Worm (Caenorhabditis elegans) whole organism, mixed stage, embryonic: ENCODE data around the gene clec-231.

Experiments
- M03D4.4 ChIP-seq: sonication (generic microtip); optimal IDR thresholded peaks from 2 replicates; lab custom pipeline; 2017; ENCODE audit warnings: mild to moderate bottlenecking, missing genetic modification characterization, missing compliant biosample characterization
- bed-3 ChIP-seq: fragments of 200-800 bp; sonication (Bioruptor generic); optimal IDR thresholded peaks from 3 replicates; lab custom pipeline; 2018; ENCODE audit warnings: mild to moderate bottlenecking, missing genetic modification characterization, moderate library complexity, missing compliant biosample characterization
- blmp-1 ChIP-seq: fragments of 150-350 bp; optimal IDR thresholded peaks from 2 replicates; lab custom pipeline; 2014; ENCODE audit warnings: missing biosample characterization, missing genetic modification characterization
- ceh-39 ChIP-seq: fragments of 150-350 bp; optimal IDR thresholded peaks from 2 replicates; lab custom pipeline; 2014; ENCODE audit warnings: missing biosample characterization, missing genetic modification characterization
- ceh-43 ChIP-seq: fragments of 200-800 bp; sonication (Bioruptor generic); optimal IDR thresholded peaks from 2 replicates; lab custom pipeline; 2018; ENCODE audit warnings: mild to moderate bottlenecking, missing genetic modification characterization, moderate library complexity, missing compliant biosample characterization
- ceh-83 ChIP-seq: fragments of 200-800 bp; sonication (Bioruptor generic); optimal IDR thresholded peaks from 2 replicates; lab custom pipeline; 2018; ENCODE audit warnings: mild to moderate bottlenecking, missing genetic modification characterization, missing compliant biosample characterization
- ces-1 ChIP-seq: fragments of 150-350 bp; optimal IDR thresholded peaks from 2 replicates; lab custom pipeline; 2014; ENCODE audit warnings: missing biosample characterization, missing genetic modification reagents, missing genetic modification characterization
- cnd-1 ChIP-seq: fragments of 200-800 bp; sonication (Bioruptor generic); optimal IDR thresholded peaks from 2 replicates; lab custom pipeline; 2018; ENCODE audit warnings: mild to moderate bottlenecking, missing genetic modification characterization, missing compliant biosample characterization
- drap-1 ChIP-seq: fragments of 200-800 bp; sonication (Bioruptor generic); optimal IDR thresholded peaks from 3 replicates; lab custom pipeline; 2018; ENCODE audit warnings: mild to moderate bottlenecking, missing genetic modification characterization, missing compliant biosample characterization
- elt-1 ChIP-seq: sonication (generic microtip); optimal IDR thresholded peaks from 2 replicates; lab custom pipeline; 2017; ENCODE audit warnings: missing genetic modification characterization, mild to moderate bottlenecking, missing compliant biosample characterization, antibody characterized with exemption, moderate library complexity, borderline replicate concordance; ENCODE audit not compliant: insufficient read depth
- flh-1 ChIP-seq: fragments of 200-800 bp; sonication (Bioruptor generic); optimal IDR thresholded peaks from 2 replicates; lab custom pipeline; 2018; ENCODE audit warnings: mild to moderate bottlenecking, missing genetic modification characterization, moderate library complexity, missing compliant biosample characterization
- ham-2 ChIP-seq: fragments of 200-800 bp; sonication (Bioruptor generic); optimal IDR thresholded peaks from 2 replicates; lab custom pipeline; 2018; ENCODE audit warnings: mild to moderate bottlenecking, missing genetic modification characterization, missing compliant biosample characterization
- hlh-1 ChIP-seq: fragments of 150-350 bp; optimal IDR thresholded peaks from 2 replicates; lab custom pipeline; 2014; ENCODE audit warnings: missing biosample characterization, missing genetic modification reagents, missing genetic modification characterization
- lin-13 ChIP-seq: fragments of 150-350 bp; optimal IDR thresholded peaks from 2 replicates; lab custom pipeline; 2014; ENCODE audit warnings: missing biosample characterization, missing genetic modification characterization
- lin-32 ChIP-seq: fragments of 200-800 bp; sonication (Bioruptor generic); optimal IDR thresholded peaks from 2 replicates; lab custom pipeline; 2018; ENCODE audit warnings: mild to moderate bottlenecking, missing genetic modification characterization, missing compliant biosample characterization
- lsy-2 ChIP-seq: fragments of 150-350 bp; optimal IDR thresholded peaks from 2 replicates; lab custom pipeline; 2014; ENCODE audit warnings: missing biosample characterization, missing genetic modification characterization
- mab-5 ChIP-seq: fragments of 150-350 bp; optimal IDR thresholded peaks from 2 replicates; lab custom pipeline; 2014; ENCODE audit warnings: missing biosample characterization, missing genetic modification characterization
- mep-1 ChIP-seq: fragments of 150-350 bp; optimal IDR thresholded peaks from 2 replicates; lab custom pipeline; 2017; ENCODE audit warnings: missing biosample characterization, missing genetic modification reagents, missing genetic modification characterization, inconsistent platforms
- mls-2 ChIP-seq: sonication (generic microtip); optimal IDR thresholded peaks from 2 replicates; lab custom pipeline; 2016; ENCODE audit warnings: mild to moderate bottlenecking, missing genetic modification characterization, moderate library complexity, missing compliant biosample characterization
- nhr-2 ChIP-seq: fragments of 150-350 bp; optimal IDR thresholded peaks from 2 replicates; lab custom pipeline; 2014; ENCODE audit warnings: missing biosample characterization, missing genetic modification characterization
- nhr-237 ChIP-seq: fragments of 150-350 bp; optimal IDR thresholded peaks from 2 replicates; lab custom pipeline; 2014; ENCODE audit warnings: missing biosample characterization, missing genetic modification characterization
- nhr-28 ChIP-seq: fragments of 150-350 bp; optimal IDR thresholded peaks from 2 replicates; lab custom pipeline; 2014; ENCODE audit warnings: missing biosample characterization, missing genetic modification characterization
- nhr-76 ChIP-seq: sonication (generic microtip); optimal IDR thresholded peaks from 2 replicates; lab custom pipeline; 2017; ENCODE audit warnings: missing biosample characterization, missing genetic modification characterization
- pha-4 ChIP-seq: fragments of 150-350 bp; optimal IDR thresholded peaks from 2 replicates; lab custom pipeline; 2018; ENCODE audit warnings: missing biosample characterization, missing genetic modification reagents, missing genetic modification characterization
- sem-2 ChIP-seq: fragments of 200-800 bp; sonication (Bioruptor generic); optimal IDR thresholded peaks from 2 replicates; lab custom pipeline; 2018; ENCODE audit warnings: mild to moderate bottlenecking, missing genetic modification characterization, missing compliant biosample characterization
- snpc-4 ChIP-seq: fragments of 150-350 bp; optimal IDR thresholded peaks from 2 replicates; lab custom pipeline; 2014; ENCODE audit warnings: missing biosample characterization, missing genetic modification characterization
- sptf-1 ChIP-seq: sonication (generic microtip); optimal IDR thresholded peaks from 2 replicates; lab custom pipeline; 2017; ENCODE audit warnings: mild to moderate bottlenecking, missing genetic modification characterization, moderate library complexity, missing compliant biosample characterization
- tbx-8 ChIP-seq: fragments of 200-800 bp; sonication (Bioruptor generic); optimal IDR thresholded peaks from 2 replicates; lab custom pipeline; 2018; ENCODE audit warnings: mild to moderate bottlenecking, missing genetic modification characterization, moderate library complexity, missing compliant biosample characterization
- unc-120 ChIP-seq: sonication (generic microtip); optimal IDR thresholded peaks from 2 replicates; lab custom pipeline; 2017; ENCODE audit warnings: missing genetic modification characterization, missing compliant biosample characterization; ENCODE audit not compliant: poor library complexity, severe bottlenecking
- unc-39 ChIP-seq: fragments of 150-350 bp; optimal IDR thresholded peaks from 2 replicates; lab custom pipeline; 2014; ENCODE audit warnings: missing biosample characterization, missing genetic modification characterization
- ztf-11 ChIP-seq: fragments of 150-350 bp; optimal IDR thresholded peaks from 2 replicates; lab custom pipeline; 2014; ENCODE audit warnings: missing biosample characterization, missing genetic modification characterization

The clec-231 gene

ce11 chrV:15379817-15380216 is 29.3 kb upstream of the clec-231 start, which contains the start of gene srh-251:
srh-251 (minus strand) TSS chrV:15379917.
- TF ChIP-seq lin-13 (no peak), ces-1 (GFP tag; lab: Kevin White, UChicago) (no peak), mep-1 (tag; lab: Kevin White, UChicago) (no peak)

DNA sequence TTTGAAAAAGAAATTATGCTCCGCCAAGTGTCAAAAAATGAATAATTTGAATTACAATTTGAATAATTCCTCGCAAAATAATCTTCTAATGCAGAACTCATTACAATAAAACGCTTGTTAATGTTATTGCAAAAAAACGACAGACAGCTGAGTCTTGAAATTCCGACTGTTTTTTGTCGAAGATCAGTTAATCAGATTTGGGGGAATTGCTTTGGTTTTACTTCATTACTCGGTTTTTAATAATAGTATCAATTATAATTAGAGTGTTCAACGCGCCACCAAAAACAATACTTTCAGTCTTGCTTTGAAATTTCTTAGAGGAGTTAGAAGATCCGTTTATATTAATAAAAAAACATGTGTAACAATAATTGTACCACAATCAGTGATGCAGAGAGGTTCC is 27.4 kb upstream of the clec-231 start, which contains the start of gene srh-122:
TSS of gene srh-122 (minus strand) at position 101 of the 400 bp plus-strand sequence.
- TF ChIP-seq sem-2 (GFP tag; lab: Kevin White, UChicago): no peak
- no peak for TF ChIP-seq snpc-4 (tag; lab: Kevin White, UChicago)
- TF ChIP-seq nhr-28: no peak
- TF ChIP-seq nhr-237 (tag; lab: Kevin White, UChicago): no peak
- no peak for TF ChIP-seq nhr-76 (tag; lab: Kevin White, UChicago)
- TF ChIP-seq unc-39 (tag; lab: Kevin White, UChicago): no peak
- TF ChIP-seq ceh-43 (GFP tag; lab: Kevin White, UChicago): no peak
- TF ChIP-seq lin-32 (GFP tag; lab: Kevin White, UChicago): no peak
- no peak for TF ChIP-seq mab-5 (tag; lab: Kevin White, UChicago)
- no peak for TF ChIP-seq ceh-39 (tag; lab: Kevin White, UChicago)
- TF ChIP-seq cnd-1 (tag; lab: Kevin White, UChicago): no peak
- TF ChIP-seq mep-1 (tag; lab: Kevin White, UChicago): no peak

- TF ChIP-seq sptf-1 (tag; lab: Kevin White, UChicago) (no peak), pha-4 (tag; lab: Kevin White, UChicago) (no peak), nhr-28 (no peak), snpc-4 (tag; lab: Kevin White, UChicago) (no peak), mep-1 (tag; lab: Kevin White, UChicago) (no peak), lin-13 (no peak), nhr-2 (tag; lab: Kevin White, UChicago) (no peak), bed-3 (GFP tag; lab: Kevin White, UChicago) (no peak), sem-2 (GFP tag; lab: Kevin White, UChicago) (no peak)
Measured at ce11 chrV:15376223-15376622, 25.7 kb upstream of the clec-231 start, which contains the start of gene srh-52. srh-52 (minus strand) TSS chrV:15376323.

DNA sequence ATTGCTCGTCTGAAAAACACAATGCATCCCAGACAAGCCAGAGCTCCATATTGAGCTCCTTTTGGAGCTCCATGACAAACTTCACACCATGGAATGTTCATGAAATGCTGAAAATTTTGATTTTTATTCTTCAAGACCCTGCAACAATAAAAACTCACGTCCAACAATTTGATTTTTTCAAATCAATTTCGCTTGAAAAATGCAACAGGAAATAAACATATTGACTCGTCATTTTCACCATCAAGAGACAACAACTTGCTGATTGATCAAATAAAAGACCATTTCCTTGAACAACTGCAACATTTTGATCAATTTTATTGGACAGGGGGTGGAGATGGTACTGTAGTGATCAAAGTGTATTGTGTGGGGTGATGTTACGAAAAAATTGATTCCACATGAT is 19.2 kb upstream of the clec-231 start, which contains the start of gene nhr-269:
TSS of gene nhr-269 (minus strand) at position 101 of the 400 bp plus-strand sequence.
- TF ChIP-seq cnd-1 (tag; lab: Kevin White, UChicago) (no peak), mab-5 (tag; lab: Kevin White, UChicago) (no peak), blmp-1 (tag; lab: Kevin White, UChicago) (no peak), lin-32 (GFP tag; lab: Kevin White, UChicago) (no peak), snpc-4 (tag; lab: Kevin White, UChicago) (no peak), pha-4 (tag; lab: Kevin White, UChicago) (no peak), unc-39 (tag; lab: Kevin White, UChicago) (no peak), ceh-43 (GFP tag; lab: Kevin White, UChicago) (no peak), flh-1 (GFP tag; lab: Kevin White, UChicago) (no peak), lin-13 (no peak), bed-3 (GFP tag; lab: Kevin White, UChicago) (no peak), nhr-28 (no peak), ztf-11 (tag; lab: Kevin White, UChicago) (no peak), ces-1 (GFP tag; lab: Kevin White, UChicago) (no peak), ceh-83 (GFP tag; lab: Kevin White, UChicago) (no peak), mls-2 (tag; lab: Kevin White, UChicago) (no peak), nhr-237 (tag; lab: Kevin White, UChicago) (no peak)

- TF ChIP-seq nhr-28 (no peak), snpc-4 (tag; lab: Kevin White, UChicago) (no peak)
Measured at ce11 chrV:15367770-15368169, 17.3 kb upstream of the clec-231 start.

DNA sequence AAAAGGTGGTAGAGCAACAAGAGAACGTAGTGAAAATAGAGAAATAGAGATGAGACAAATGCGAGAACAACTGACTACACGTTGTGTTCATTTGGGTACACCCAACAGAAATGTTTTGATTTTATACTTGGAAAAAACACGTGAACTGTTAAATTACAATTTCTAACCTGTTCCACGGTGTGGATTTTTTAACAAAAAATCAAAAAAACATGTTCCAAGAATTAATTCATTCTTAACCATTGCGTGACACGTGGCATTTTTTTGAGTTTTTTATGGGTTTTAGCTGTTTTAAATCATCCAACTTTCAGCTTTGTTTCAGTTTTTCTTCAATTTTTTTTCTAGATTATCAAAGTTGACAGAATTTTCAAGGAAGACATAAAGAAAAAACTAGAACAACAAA is 10.9 kb upstream of the clec-231 start, which contains the start of gene ech-1.1:
TSS of gene ech-1.1 (minus strand) at position 101 of the 400 bp plus-strand sequence.
- peak; percentile 32 for TF ChIP-seq hlh-1

ce11 chrV:15354648-15355047 is 4.1 kb upstream of the clec-231 start, which contains the start of gene C29F3.7:
C29F3.7 (plus strand) TSS chrV:15354901.
- no peak for TF ChIP-seq cnd-1 (tag; lab: Kevin White, UChicago)
- TF ChIP-seq mls-2 (tag; lab: Kevin White, UChicago): no peak
- TF ChIP-seq lin-13: no peak
- no peak for TF ChIP-seq elt-1 (tag; lab: Kevin White, UChicago)
- TF ChIP-seq ztf-11 (tag; lab: Kevin White, UChicago): no peak
- TF ChIP-seq snpc-4 (tag; lab: Kevin White, UChicago): no peak
- no peak for TF ChIP-seq unc-120
- TF ChIP-seq flh-1 (GFP tag; lab: Kevin White, UChicago): no peak
- no peak for TF ChIP-seq ham-2
- TF ChIP-seq drap-1: no peak
- no peak for TF ChIP-seq ceh-83 (GFP tag; lab: Kevin White, UChicago)
- TF ChIP-seq sem-2 (GFP tag; lab: Kevin White, UChicago): no peak
- TF ChIP-seq ces-1 (GFP tag; lab: Kevin White, UChicago): no peak
- TF ChIP-seq nhr-237 (tag; lab: Kevin White, UChicago): no peak
- no peak for TF ChIP-seq M03D4.4 (tag; lab: Kevin White, UChicago)
- TF ChIP-seq lsy-2 (tag; lab: Kevin White, UChicago): no peak
- no peak for TF ChIP-seq tbx-8
- TF ChIP-seq nhr-76 (tag; lab: Kevin White, UChicago): no peak
- TF ChIP-seq lin-32 (GFP tag; lab: Kevin White, UChicago): no peak
- TF ChIP-seq, all 35 proteins: peak for 0
